Worm (Caenorhabditis elegans) whole organism, mixed stage, embryonic: ENCODE measurements around the gene T14F9.2.
A peak's percentile ranks its signal among the peaks of the same experiment; 100 is the strongest.

Experiments
- M03D4.4 ChIP-seq: sonication (generic microtip); optimal IDR thresholded peaks from 2 replicates; lab custom pipeline; 2017; ENCODE audit warnings: mild to moderate bottlenecking, missing genetic modification characterization, missing compliant biosample characterization
- bed-3 ChIP-seq: fragments of 200-800 bp; sonication (Bioruptor generic); optimal IDR thresholded peaks from 3 replicates; lab custom pipeline; 2018; ENCODE audit warnings: mild to moderate bottlenecking, missing genetic modification characterization, moderate library complexity, missing compliant biosample characterization
- blmp-1 ChIP-seq: fragments of 150-350 bp; optimal IDR thresholded peaks from 2 replicates; lab custom pipeline; 2014; ENCODE audit warnings: missing biosample characterization, missing genetic modification characterization
- ceh-39 ChIP-seq: fragments of 150-350 bp; optimal IDR thresholded peaks from 2 replicates; lab custom pipeline; 2014; ENCODE audit warnings: missing biosample characterization, missing genetic modification characterization
- ceh-43 ChIP-seq: fragments of 200-800 bp; sonication (Bioruptor generic); optimal IDR thresholded peaks from 2 replicates; lab custom pipeline; 2018; ENCODE audit warnings: mild to moderate bottlenecking, missing genetic modification characterization, moderate library complexity, missing compliant biosample characterization
- ceh-83 ChIP-seq: fragments of 200-800 bp; sonication (Bioruptor generic); optimal IDR thresholded peaks from 2 replicates; lab custom pipeline; 2018; ENCODE audit warnings: mild to moderate bottlenecking, missing genetic modification characterization, missing compliant biosample characterization
- ces-1 ChIP-seq: fragments of 150-350 bp; optimal IDR thresholded peaks from 2 replicates; lab custom pipeline; 2014; ENCODE audit warnings: missing biosample characterization, missing genetic modification reagents, missing genetic modification characterization
- cnd-1 ChIP-seq: fragments of 200-800 bp; sonication (Bioruptor generic); optimal IDR thresholded peaks from 2 replicates; lab custom pipeline; 2018; ENCODE audit warnings: mild to moderate bottlenecking, missing genetic modification characterization, missing compliant biosample characterization
- drap-1 ChIP-seq: fragments of 200-800 bp; sonication (Bioruptor generic); optimal IDR thresholded peaks from 3 replicates; lab custom pipeline; 2018; ENCODE audit warnings: mild to moderate bottlenecking, missing genetic modification characterization, missing compliant biosample characterization
- elt-1 ChIP-seq: sonication (generic microtip); optimal IDR thresholded peaks from 2 replicates; lab custom pipeline; 2017; ENCODE audit warnings: missing genetic modification characterization, mild to moderate bottlenecking, missing compliant biosample characterization, antibody characterized with exemption, moderate library complexity, borderline replicate concordance; ENCODE audit not compliant: insufficient read depth
- elt-3 ChIP-seq: fragments of 150-350 bp; optimal IDR thresholded peaks from 2 replicates; lab custom pipeline; 2014; ENCODE audit warnings: missing biosample characterization, missing genetic modification characterization
- flh-1 ChIP-seq: fragments of 200-800 bp; sonication (Bioruptor generic); optimal IDR thresholded peaks from 2 replicates; lab custom pipeline; 2018; ENCODE audit warnings: mild to moderate bottlenecking, missing genetic modification characterization, moderate library complexity, missing compliant biosample characterization
- ham-2 ChIP-seq: fragments of 200-800 bp; sonication (Bioruptor generic); optimal IDR thresholded peaks from 2 replicates; lab custom pipeline; 2018; ENCODE audit warnings: mild to moderate bottlenecking, missing genetic modification characterization, missing compliant biosample characterization
- hlh-1 ChIP-seq: fragments of 150-350 bp; optimal IDR thresholded peaks from 2 replicates; lab custom pipeline; 2014; ENCODE audit warnings: missing biosample characterization, missing genetic modification reagents, missing genetic modification characterization
- lin-13 ChIP-seq: fragments of 150-350 bp; optimal IDR thresholded peaks from 2 replicates; lab custom pipeline; 2014; ENCODE audit warnings: missing biosample characterization, missing genetic modification characterization
- lin-32 ChIP-seq: fragments of 200-800 bp; sonication (Bioruptor generic); optimal IDR thresholded peaks from 2 replicates; lab custom pipeline; 2018; ENCODE audit warnings: mild to moderate bottlenecking, missing genetic modification characterization, missing compliant biosample characterization
- lsy-2 ChIP-seq: fragments of 150-350 bp; optimal IDR thresholded peaks from 2 replicates; lab custom pipeline; 2014; ENCODE audit warnings: missing biosample characterization, missing genetic modification characterization
- mab-5 ChIP-seq: fragments of 150-350 bp; optimal IDR thresholded peaks from 2 replicates; lab custom pipeline; 2014; ENCODE audit warnings: missing biosample characterization, missing genetic modification characterization
- mep-1 ChIP-seq: fragments of 150-350 bp; optimal IDR thresholded peaks from 2 replicates; lab custom pipeline; 2017; ENCODE audit warnings: missing biosample characterization, missing genetic modification reagents, missing genetic modification characterization, inconsistent platforms
- mls-2 ChIP-seq: sonication (generic microtip); optimal IDR thresholded peaks from 2 replicates; lab custom pipeline; 2016; ENCODE audit warnings: mild to moderate bottlenecking, missing genetic modification characterization, moderate library complexity, missing compliant biosample characterization
- nhr-12 ChIP-seq: fragments of 150-350 bp; optimal IDR thresholded peaks from 2 replicates; lab custom pipeline; 2014; ENCODE audit warnings: missing biosample characterization, missing genetic modification characterization
- nhr-2 ChIP-seq: fragments of 150-350 bp; optimal IDR thresholded peaks from 2 replicates; lab custom pipeline; 2014; ENCODE audit warnings: missing biosample characterization, missing genetic modification characterization
- nhr-237 ChIP-seq: fragments of 150-350 bp; optimal IDR thresholded peaks from 2 replicates; lab custom pipeline; 2014; ENCODE audit warnings: missing biosample characterization, missing genetic modification characterization
- nhr-28 ChIP-seq: fragments of 150-350 bp; optimal IDR thresholded peaks from 2 replicates; lab custom pipeline; 2014; ENCODE audit warnings: missing biosample characterization, missing genetic modification characterization
- nhr-76 ChIP-seq: sonication (generic microtip); optimal IDR thresholded peaks from 2 replicates; lab custom pipeline; 2017; ENCODE audit warnings: missing biosample characterization, missing genetic modification characterization
- pha-4 ChIP-seq: fragments of 150-350 bp; optimal IDR thresholded peaks from 2 replicates; lab custom pipeline; 2018; ENCODE audit warnings: missing biosample characterization, missing genetic modification reagents, missing genetic modification characterization
- sem-2 ChIP-seq: fragments of 200-800 bp; sonication (Bioruptor generic); optimal IDR thresholded peaks from 2 replicates; lab custom pipeline; 2018; ENCODE audit warnings: mild to moderate bottlenecking, missing genetic modification characterization, missing compliant biosample characterization
- snpc-4 ChIP-seq: fragments of 150-350 bp; optimal IDR thresholded peaks from 2 replicates; lab custom pipeline; 2014; ENCODE audit warnings: missing biosample characterization, missing genetic modification characterization
- sptf-1 ChIP-seq: sonication (generic microtip); optimal IDR thresholded peaks from 2 replicates; lab custom pipeline; 2017; ENCODE audit warnings: mild to moderate bottlenecking, missing genetic modification characterization, moderate library complexity, missing compliant biosample characterization
- tbx-8 ChIP-seq: fragments of 200-800 bp; sonication (Bioruptor generic); optimal IDR thresholded peaks from 2 replicates; lab custom pipeline; 2018; ENCODE audit warnings: mild to moderate bottlenecking, missing genetic modification characterization, moderate library complexity, missing compliant biosample characterization
- unc-120 ChIP-seq: sonication (generic microtip); optimal IDR thresholded peaks from 2 replicates; lab custom pipeline; 2017; ENCODE audit warnings: missing genetic modification characterization, missing compliant biosample characterization; ENCODE audit not compliant: poor library complexity, severe bottlenecking
- unc-39 ChIP-seq: fragments of 150-350 bp; optimal IDR thresholded peaks from 2 replicates; lab custom pipeline; 2014; ENCODE audit warnings: missing biosample characterization, missing genetic modification characterization
- unc-62 ChIP-seq: fragments of 150-350 bp; optimal IDR thresholded peaks from 2 replicates; lab custom pipeline; 2014; ENCODE audit warnings: missing biosample characterization, missing genetic modification reagents, missing genetic modification characterization
- zip-8 ChIP-seq: fragments of 150-350 bp; optimal IDR thresholded peaks from 2 replicates; lab custom pipeline; 2014; ENCODE audit warnings: missing biosample characterization, missing genetic modification characterization
- ztf-11 ChIP-seq: fragments of 150-350 bp; optimal IDR thresholded peaks from 2 replicates; lab custom pipeline; 2014; ENCODE audit warnings: missing biosample characterization, missing genetic modification characterization

The T14F9.2 gene

DNA sequence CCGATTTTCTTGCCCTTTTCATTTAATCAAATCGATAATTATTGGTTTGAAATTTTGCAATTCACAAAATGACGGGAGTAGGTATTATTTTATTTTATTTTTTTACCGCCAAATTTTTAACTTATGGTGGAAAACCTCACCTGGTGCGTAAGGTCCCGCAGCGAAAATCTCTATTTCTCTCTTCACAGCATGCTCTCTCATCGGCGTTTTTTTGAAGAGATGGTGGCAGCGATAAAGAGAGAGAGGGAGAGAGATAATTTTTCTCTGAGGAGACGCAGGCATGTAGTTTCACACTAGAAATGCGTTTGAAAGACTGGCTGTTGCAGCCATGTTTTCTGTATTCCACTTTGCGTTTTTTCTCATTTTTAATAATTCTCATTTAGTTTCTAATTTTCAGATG lies at the start of gene T14F9.2:
Gene T14F9.2, plus strand, starts transcription at position 396 of the 400 bp plus-strand sequence.
- TF ChIP-seq ham-2 (GFP tag; lab: Kevin White, UChicago) (no peak), elt-1 (peak; percentile 78), unc-120 (no peak), snpc-4 (tag; lab: Kevin White, UChicago) (no peak), M03D4.4 (tag; lab: Kevin White, UChicago) (no peak), drap-1 (GFP tag; lab: Kevin White, UChicago) (no peak), ceh-43 (GFP tag; lab: Kevin White, UChicago) (no peak), elt-3 (tag; lab: Kevin White, UChicago) (no peak), mep-1 (tag; lab: Kevin White, UChicago) (no peak), unc-39 (no peak), nhr-28 (tag; lab: Kevin White, UChicago) (no peak), zip-8 (no peak), pha-4 (no peak), ceh-39 (peak; percentile 0), hlh-1 (tag; lab: Kevin White, UChicago) (peak; percentile 59), nhr-12 (tag; lab: Kevin White, UChicago) (no peak), lsy-2 (no peak), mls-2 (tag; lab: Kevin White, UChicago) (no peak), sem-2 (GFP tag; lab: Kevin White, UChicago) (no peak), sptf-1 (no peak), lin-13 (no peak), unc-62 (GFP tag; lab: Kevin White, UChicago) (no peak), tbx-8 (GFP tag; lab: Kevin White, UChicago) (no peak), flh-1 (no peak), cnd-1 (tag; lab: Kevin White, UChicago) (no peak), ztf-11 (tag; lab: Kevin White, UChicago) (no peak), mab-5 (tag; lab: Kevin White, UChicago) (no peak), lin-32 (peak; percentile 26), bed-3 (GFP tag; lab: Kevin White, UChicago) (no peak), nhr-2 (tag; lab: Kevin White, UChicago) (peak; percentile 12), blmp-1 (tag; lab: Kevin White, UChicago) (no peak), ceh-83 (GFP tag; lab: Kevin White, UChicago) (no peak), nhr-237 (tag; lab: Kevin White, UChicago) (no peak), nhr-76 (tag; lab: Kevin White, UChicago) (no peak), ces-1 (GFP tag; lab: Kevin White, UChicago) (peak; percentile 11)

DNA sequence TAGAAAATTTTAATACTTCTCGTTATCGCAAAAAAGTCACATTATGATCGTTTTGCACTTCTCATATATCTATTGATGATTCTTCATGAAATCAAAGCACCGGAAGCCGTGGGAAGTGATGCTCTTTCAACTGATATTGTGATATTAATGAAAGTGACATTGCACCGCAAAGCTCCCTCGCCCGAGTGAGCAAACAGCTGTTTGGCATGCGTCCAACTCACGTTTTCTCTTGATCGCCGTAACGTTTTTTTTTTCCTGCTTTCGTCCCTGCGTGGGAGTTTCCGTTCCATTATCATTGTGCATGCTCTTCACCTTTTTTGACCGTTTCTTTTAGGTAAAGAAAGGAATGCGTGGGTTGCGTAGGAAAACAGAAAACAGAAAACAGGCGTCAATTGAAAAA lies 45.2 kb upstream of the T14F9.2 start:
- no peak for TF ChIP-seq sem-2 (GFP tag; lab: Kevin White, UChicago)
- TF ChIP-seq nhr-76 (tag; lab: Kevin White, UChicago), result no peak
- TF ChIP-seq hlh-1 (tag; lab: Kevin White, UChicago), result peak; percentile 83
- no peak for TF ChIP-seq sptf-1
- TF ChIP-seq unc-120, result peak; percentile 29
- no peak for TF ChIP-seq elt-1

- no peak for TF ChIP-seq snpc-4 (tag; lab: Kevin White, UChicago)
- TF ChIP-seq sem-2 (GFP tag; lab: Kevin White, UChicago), result no peak
- no peak for TF ChIP-seq M03D4.4 (tag; lab: Kevin White, UChicago)
- no peak for TF ChIP-seq unc-120
- TF ChIP-seq tbx-8 (GFP tag; lab: Kevin White, UChicago), result no peak
- TF ChIP-seq flh-1, result no peak
- TF ChIP-seq hlh-1 (tag; lab: Kevin White, UChicago), result no peak
- no peak for TF ChIP-seq bed-3 (GFP tag; lab: Kevin White, UChicago)
- no peak for TF ChIP-seq ceh-43 (GFP tag; lab: Kevin White, UChicago)
- TF ChIP-seq elt-3 (tag; lab: Kevin White, UChicago), result no peak
- no peak for TF ChIP-seq blmp-1 (tag; lab: Kevin White, UChicago)
- TF ChIP-seq nhr-2 (tag; lab: Kevin White, UChicago), result no peak
- no peak for TF ChIP-seq sptf-1
- TF ChIP-seq ztf-11 (tag; lab: Kevin White, UChicago), result no peak
- TF ChIP-seq ceh-83 (GFP tag; lab: Kevin White, UChicago), result no peak
- TF ChIP-seq ces-1 (GFP tag; lab: Kevin White, UChicago), result no peak
- TF ChIP-seq zip-8, result no peak
- TF ChIP-seq lin-13, result no peak
- TF ChIP-seq lsy-2, result no peak
- TF ChIP-seq nhr-76 (tag; lab: Kevin White, UChicago), result no peak
Measured at ce11 chrX:2190740-2191139, 43.4 kb upstream of the T14F9.2 start.
